Worm (Caenorhabditis elegans) whole organism, midembryonic: Measurements from ENCODE around the gene lips-13.

Source experiments
- med-1 ChIP-seq: sonication (generic microtip); optimal IDR thresholded peaks from 2 replicates; lab custom pipeline; 2017; ENCODE audit warnings: missing genetic modification characterization, mild to moderate bottlenecking, missing compliant biosample characterization, antibody characterized with exemption, missing genetic modification reagents; ENCODE audit not compliant: insufficient read depth
- ref-1 ChIP-seq: fragments of 200-800 bp; sonication (Bioruptor generic); conservative IDR thresholded peaks from 2 replicates; pipeline ENCODE4 v1.3.6; 2022; ENCODE audit warnings: missing genetic modification reagents, missing genetic modification characterization, missing compliant biosample characterization
- tab-1 ChIP-seq: fragments of 200-800 bp; sonication (Bioruptor generic); IDR thresholded peaks from 2 replicates; pipeline ENCODE4 v1.3.6; 2022; ENCODE audit warnings: missing genetic modification characterization, missing compliant biosample characterization
- ztf-29 ChIP-seq: fragments of 200-800 bp; sonication (Bioruptor generic); IDR thresholded peaks from 2 replicates; pipeline ENCODE4 v1.3.6; 2022; ENCODE audit warnings: missing genetic modification reagents, missing genetic modification characterization, missing compliant biosample characterization

- TF ChIP-seq tab-1 (no peak), ztf-29 (GFP tag; lab: Robert Waterston, UW) (no peak), med-1 (GFP tag; lab: Kevin White, UChicago) (no peak), ref-1 (GFP tag; lab: Robert Waterston, UW) (no peak)
Measured at ce11 chrII:1106914-1107597, 10.8 kb downstream of the lips-13 start, which contains the start of gene col-40.
